Worm (Caenorhabditis elegans) whole organism, mixed stage, embryonic: ENCODE data around the gene scc-2.

Experiments
- elt-1 ChIP-seq: sonication (generic microtip); optimal IDR thresholded peaks from 2 replicates; lab custom pipeline; 2017; ENCODE audit warnings: missing genetic modification characterization, mild to moderate bottlenecking, missing compliant biosample characterization, antibody characterized with exemption, moderate library complexity, borderline replicate concordance; ENCODE audit not compliant: insufficient read depth
- lsy-2 ChIP-seq: fragments of 150-350 bp; optimal IDR thresholded peaks from 2 replicates; lab custom pipeline; 2014; ENCODE audit warnings: missing biosample characterization, missing genetic modification characterization
- nhr-76 ChIP-seq: sonication (generic microtip); optimal IDR thresholded peaks from 2 replicates; lab custom pipeline; 2017; ENCODE audit warnings: missing biosample characterization, missing genetic modification characterization
- unc-62 ChIP-seq: fragments of 150-350 bp; optimal IDR thresholded peaks from 2 replicates; lab custom pipeline; 2014; ENCODE audit warnings: missing biosample characterization, missing genetic modification reagents, missing genetic modification characterization
- zip-8 ChIP-seq: fragments of 150-350 bp; optimal IDR thresholded peaks from 2 replicates; lab custom pipeline; 2014; ENCODE audit warnings: missing biosample characterization, missing genetic modification characterization

DNA sequence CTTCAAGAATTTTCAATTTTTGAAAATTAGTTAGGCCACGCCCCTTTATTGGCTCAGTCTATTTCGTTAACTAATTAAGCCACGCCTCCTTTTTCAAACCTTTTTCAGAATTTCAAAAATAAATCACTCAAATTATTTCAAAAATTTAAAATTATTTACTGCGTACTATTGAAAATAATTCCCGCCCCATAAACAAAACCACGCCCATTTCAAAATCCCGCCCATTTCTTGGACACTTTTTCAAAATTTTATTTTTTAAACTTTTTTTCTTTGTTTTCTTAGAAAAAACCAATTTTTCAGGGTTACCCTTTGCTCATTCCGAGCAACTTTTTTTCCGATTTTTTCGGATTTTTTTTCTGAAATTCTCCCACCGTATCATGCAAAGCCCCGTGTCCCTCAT lies 590 bp upstream of the scc-2 start, which contains the start of gene B0432.14:
- TF ChIP-seq elt-1 (tag; lab: Kevin White, UChicago), result no peak
- no peak for TF ChIP-seq unc-62 (GFP tag; lab: Kevin White, UChicago)
- no peak for TF ChIP-seq lsy-2 (tag; lab: Kevin White, UChicago)
- no peak for TF ChIP-seq nhr-76 (tag; lab: Kevin White, UChicago)
- TF ChIP-seq zip-8 (tag; lab: Kevin White, UChicago), result no peak
